Fruit fly (Drosophila melanogaster): Measurements from ENCODE around the gene CG3337.

CG3337 gene

dm6 chr3R:21203660-21204499, 19.5 kb downstream of the CG3337 start:
- TF ChIP-seq Hnf4 (GFP tag; optimal IDR thresholded peaks at IDR 0.05) = no peak
- TF ChIP-seq rgr (GFP tag; optimal IDR thresholded peaks at IDR 0.05) = no peak
- no peak for TF ChIP-seq ey (GFP tag; optimal IDR thresholded peaks at IDR 0.05)
- no peak for TF ChIP-seq h (GFP tag; optimal IDR thresholded peaks at IDR 0.05)
- no peak for TF ChIP-seq foxo (GFP tag; optimal IDR thresholded peaks at IDR 0.05)
- no peak for TF ChIP-seq Sp1 (GFP tag; optimal IDR thresholded peaks at IDR 0.05)
- no peak for TF ChIP-seq sv (GFP tag; optimal IDR thresholded peaks at IDR 0.05)
- no peak for TF ChIP-seq CG9705 (GFP tag; optimal IDR thresholded peaks at IDR 0.05)
- no peak for TF ChIP-seq OdsH (GFP tag; optimal IDR thresholded peaks at IDR 0.05)
- no peak for TF ChIP-seq brk (GFP tag; optimal IDR thresholded peaks at IDR 0.05)
- TF ChIP-seq lola (GFP tag; optimal IDR thresholded peaks at IDR 0.05) = no peak
- no peak for TF ChIP-seq CrebA (GFP tag; optimal IDR thresholded peaks at IDR 0.05; ENCODE audit: borderline replicate concordance)
- TF ChIP-seq GATAd (GFP tag; optimal IDR thresholded peaks at IDR 0.05) = no peak
- TF ChIP-seq Dif (GFP tag; optimal IDR thresholded peaks at IDR 0.05; ENCODE audit: partially characterized antibody) = peak; percentile 64
- TF ChIP-seq dl (GFP tag; optimal IDR thresholded peaks at IDR 0.05; ENCODE audit: insufficient read depth in 1 of 2, partially characterized antibody in 2 of 2) = peak; percentile 6 to 30
- TF ChIP-seq Abd-B (GFP tag; optimal IDR thresholded peaks at IDR 0.05) = no peak
- TF ChIP-seq Dfd (GFP tag; optimal IDR thresholded peaks at IDR 0.05) = no peak
- TF ChIP-seq dmrt93B (GFP tag; optimal IDR thresholded peaks at IDR 0.05) = no peak
- TF ChIP-seq Rel (GFP tag; optimal IDR thresholded peaks at IDR 0.05) = no peak
- TF ChIP-seq Rel (tag; optimal IDR thresholded peaks at IDR 0.05) = peak; percentile 16
- peak; percentile 4 for TF ChIP-seq Vsx2 (GFP tag; optimal IDR thresholded peaks at IDR 0.05; ENCODE audit: partially characterized antibody)
- no peak for TF ChIP-seq sage (GFP tag; optimal IDR thresholded peaks at IDR 0.05)
- peak; percentile 16 for TF ChIP-seq tai (GFP tag; optimal IDR thresholded peaks at IDR 0.05)

dm6 chr3R:21203135-21203534, 20.2 kb downstream of the CG3337 start:
- TF ChIP-seq psq (GFP tag; optimal IDR thresholded peaks at IDR 0.05) = peak; percentile 0
- TF ChIP-seq CrebA (GFP tag; optimal IDR thresholded peaks at IDR 0.05; ENCODE audit: borderline replicate concordance) = no peak

dm6 chr3R:21201627-21202026, 21.8 kb downstream of the CG3337 start:
- no peak for TF ChIP-seq Dfd (GFP tag; optimal IDR thresholded peaks at IDR 0.05)
- no peak for TF ChIP-seq CG32264 (GFP tag; optimal IDR thresholded peaks at IDR 0.05)
- TF ChIP-seq Sp1 (GFP tag; optimal IDR thresholded peaks at IDR 0.05) = no peak
- TF ChIP-seq dmrt93B (GFP tag; optimal IDR thresholded peaks at IDR 0.05) = no peak
- TF ChIP-seq brk (GFP tag; optimal IDR thresholded peaks at IDR 0.05) = no peak
- TF ChIP-seq Dif (GFP tag; optimal IDR thresholded peaks at IDR 0.05; ENCODE audit: partially characterized antibody) = no peak
- TF ChIP-seq Rel (GFP tag; optimal IDR thresholded peaks at IDR 0.05) = no peak
- no peak for TF ChIP-seq Rel (tag; optimal IDR thresholded peaks at IDR 0.05)

- TF ChIP-seq br (GFP tag; optimal IDR thresholded peaks at IDR 0.05) = peak; percentile 81
- TF ChIP-seq N (GFP tag; optimal IDR thresholded peaks at IDR 0.05) = no peak
- peak; percentile 63 for TF ChIP-seq rgr (GFP tag; optimal IDR thresholded peaks at IDR 0.05)
- TF ChIP-seq Abd-B (GFP tag; optimal IDR thresholded peaks at IDR 0.05) = no peak
- TF ChIP-seq OdsH (GFP tag; optimal IDR thresholded peaks at IDR 0.05) = peak; percentile 29
- no peak for TF ChIP-seq Myc (optimal IDR thresholded peaks at IDR 0.05)
- no peak for TF ChIP-seq Vsx2 (GFP tag; optimal IDR thresholded peaks at IDR 0.05; ENCODE audit: partially characterized antibody)
- TF ChIP-seq dl (GFP tag; optimal IDR thresholded peaks at IDR 0.05; ENCODE audit: insufficient read depth in 1 of 2, partially characterized antibody in 2 of 2) = no peak
- TF ChIP-seq dmrt93B (GFP tag; optimal IDR thresholded peaks at IDR 0.05) = no peak
- peak; percentile 28 for TF ChIP-seq HLH106 (tag; optimal IDR thresholded peaks at IDR 0.05)
- no peak for TF ChIP-seq Jra (GFP tag; optimal IDR thresholded peaks at IDR 0.05)
- TF ChIP-seq ey (GFP tag; optimal IDR thresholded peaks at IDR 0.05) = peak; percentile 54
- peak; percentile 32 for TF ChIP-seq woc (GFP tag; optimal IDR thresholded peaks at IDR 0.05)
- no peak for TF ChIP-seq jim (GFP tag; optimal IDR thresholded peaks at IDR 0.05)
- peak in 1 of 2 experiments; percentile 57 for TF ChIP-seq foxo (GFP tag; optimal IDR thresholded peaks at IDR 0.05)
- TF ChIP-seq CrebA (GFP tag; optimal IDR thresholded peaks at IDR 0.05; ENCODE audit: borderline replicate concordance) = no peak
- TF ChIP-seq Hr83 (GFP tag; optimal IDR thresholded peaks at IDR 0.05; ENCODE audit: poor library complexity, severe bottlenecking) = peak; percentile 8
- no peak for TF ChIP-seq Hnf4 (GFP tag; optimal IDR thresholded peaks at IDR 0.05)
- no peak for TF ChIP-seq dsf (GFP tag; optimal IDR thresholded peaks at IDR 0.05; ENCODE audit: borderline replicate concordance)
- TF ChIP-seq tai (GFP tag; optimal IDR thresholded peaks at IDR 0.05) = peak; percentile 5
- no peak for TF ChIP-seq psq (GFP tag; optimal IDR thresholded peaks at IDR 0.05)
- TF ChIP-seq sv (GFP tag; optimal IDR thresholded peaks at IDR 0.05) = no peak
- TF ChIP-seq CG32264 (GFP tag; optimal IDR thresholded peaks at IDR 0.05) = no peak
- no peak for TF ChIP-seq lola (GFP tag; optimal IDR thresholded peaks at IDR 0.05)
- peak; percentile 9 for TF ChIP-seq Sp1 (GFP tag; optimal IDR thresholded peaks at IDR 0.05)
- peak; percentile 48 for TF ChIP-seq fru (GFP tag; optimal IDR thresholded peaks at IDR 0.05)
- no peak for TF ChIP-seq CG9705 (GFP tag; optimal IDR thresholded peaks at IDR 0.05)
- no peak for TF ChIP-seq brk (GFP tag; optimal IDR thresholded peaks at IDR 0.05)
- TF ChIP-seq sage (GFP tag; optimal IDR thresholded peaks at IDR 0.05) = no peak
- no peak for TF ChIP-seq pan (optimal IDR thresholded peaks at IDR 0.05)
- TF ChIP-seq GATAd (GFP tag; optimal IDR thresholded peaks at IDR 0.05) = no peak
- TF ChIP-seq Dif (GFP tag; optimal IDR thresholded peaks at IDR 0.05; ENCODE audit: partially characterized antibody) = no peak
- no peak for TF ChIP-seq Dfd (GFP tag; optimal IDR thresholded peaks at IDR 0.05)
- no peak for TF ChIP-seq Rel (GFP tag; optimal IDR thresholded peaks at IDR 0.05)
- TF ChIP-seq Rel (tag; optimal IDR thresholded peaks at IDR 0.05) = no peak
- peak; percentile 5 for TF ChIP-seq h (GFP tag; optimal IDR thresholded peaks at IDR 0.05)
- TF ChIP-seq usp (GFP tag; optimal IDR thresholded peaks at IDR 0.05) = no peak
Measured at dm6 chr3R:21199953-21200368, 23.4 kb downstream of the CG3337 start.
